Fruit fly (Drosophila melanogaster): ENCODE measurements around the gene snsl.

- TF ChIP-seq psq (optimal IDR thresholded peaks at IDR 0.05) (no peak), Myc (optimal IDR thresholded peaks at IDR 0.05) (no peak)
Observed at dm6 chr2L:4906546-4907250, at the start of gene snsl.

All from Kc167 (cell line).